Fruit fly (Drosophila melanogaster): Measurements from ENCODE around the gene CG3862.

Gene CG3862

dm6 chr2L:865851-866250 is 40.2 kb upstream of the CG3862 start (continued):
- TF ChIP-seq Lpt (GFP tag; optimal IDR thresholded peaks at IDR 0.05) (peak; percentile 95), CG8632 (GFP tag; optimal IDR thresholded peaks at IDR 0.05) (peak; percentile 96), dsx (GFP tag; optimal IDR thresholded peaks at IDR 0.05; ENCODE audit: poor library complexity, severe bottlenecking) (peak; percentile 92), CG11902 (GFP tag; optimal IDR thresholded peaks at IDR 0.05) (peak; percentile 97), CG11762 (GFP tag; optimal IDR thresholded peaks at IDR 0.05; ENCODE audit: insufficient read depth) (peak; percentile 94), CG6808 (GFP tag; optimal IDR thresholded peaks at IDR 0.05) (peak; percentile 92), CG8319 (GFP tag; optimal IDR thresholded peaks at IDR 0.05) (peak; percentile 97), Ets21C (GFP tag; optimal IDR thresholded peaks at IDR 0.05) (peak; percentile 94), Eip75B (GFP tag; optimal IDR thresholded peaks at IDR 0.05) (peak; percentile 98), pdm3 (GFP tag; optimal IDR thresholded peaks at IDR 0.05) (peak; percentile 98), CG4318 (GFP tag; optimal IDR thresholded peaks at IDR 0.05) (peak; percentile 95), CG1621 (tag; optimal IDR thresholded peaks at IDR 0.05) (peak; percentile 94), vri (GFP tag; optimal IDR thresholded peaks at IDR 0.05) (peak; percentile 97), Smox (GFP tag; optimal IDR thresholded peaks at IDR 0.05) (peak; percentile 96), Sox102F (GFP tag; optimal IDR thresholded peaks at IDR 0.05) (peak; percentile 96), CG6854 (GFP tag; optimal IDR thresholded peaks at IDR 0.05) (peak; percentile 88), fkh (GFP tag; optimal IDR thresholded peaks at IDR 0.05) (peak; percentile 83), CG15336 (GFP tag; IDR thresholded peaks at IDR 0.05) (peak; percentile 98), CG9139 (GFP tag; optimal IDR thresholded peaks at IDR 0.05) (peak; percentile 88)

dm6 chr2L:859897-860296 is 34.2 kb upstream of the CG3862 start, which contains the start of gene CG13950:
CG13950 (plus strand) TSS chr2L:860197.
- TF ChIP-seq CG32006 (GFP tag; optimal IDR thresholded peaks at IDR 0.05) (no peak), esn (GFP tag; optimal IDR thresholded peaks at IDR 0.05) (no peak), dac (GFP tag; optimal IDR thresholded peaks at IDR 0.05) (no peak)

dm6 chr2L:857897-858517 is 32.3 kb upstream of the CG3862 start:
- no peak for TF ChIP-seq Hr38 (GFP tag; optimal IDR thresholded peaks at IDR 0.05)
- TF ChIP-seq CG11902 (GFP tag; optimal IDR thresholded peaks at IDR 0.05): no peak
- no peak for TF ChIP-seq CG8119 (GFP tag; IDR thresholded peaks at IDR 0.05)
- TF ChIP-seq CG15336 (GFP tag; IDR thresholded peaks at IDR 0.05): no peak
- no peak for TF ChIP-seq fd59A (GFP tag; optimal IDR thresholded peaks at IDR 0.05)
- TF ChIP-seq net (GFP tag; optimal IDR thresholded peaks at IDR 0.05): no peak
- TF ChIP-seq CG11294 (GFP tag; IDR thresholded peaks at IDR 0.05): no peak
- peak; percentile 43 for TF ChIP-seq CG31627 (GFP tag; optimal IDR thresholded peaks at IDR 0.05)
- TF ChIP-seq Met (GFP tag; optimal IDR thresholded peaks at IDR 0.05): peak; percentile 7
- no peak for TF ChIP-seq achi (GFP tag; optimal IDR thresholded peaks at IDR 0.05)
- peak; percentile 38 for TF ChIP-seq Eip78C (GFP tag)
- TF ChIP-seq vri (GFP tag; optimal IDR thresholded peaks at IDR 0.05): peak; percentile 45
- no peak for TF ChIP-seq fkh (GFP tag; optimal IDR thresholded peaks at IDR 0.05)
- TF ChIP-seq CG8632 (GFP tag; optimal IDR thresholded peaks at IDR 0.05): no peak
- TF ChIP-seq CG6276 (GFP tag; optimal IDR thresholded peaks at IDR 0.05): no peak
- no peak for TF ChIP-seq dac (GFP tag; optimal IDR thresholded peaks at IDR 0.05)
- TF ChIP-seq Lpt (GFP tag; optimal IDR thresholded peaks at IDR 0.05): no peak
- no peak for TF ChIP-seq CG11762 (GFP tag; optimal IDR thresholded peaks at IDR 0.05; ENCODE audit: insufficient read depth)
- peak; percentile 14 for TF ChIP-seq CG7368 (GFP tag; optimal IDR thresholded peaks at IDR 0.05)
- peak; percentile 13 for TF ChIP-seq CG10631 (GFP tag; optimal IDR thresholded peaks at IDR 0.05)
- no peak for TF ChIP-seq Ets96B (tag; optimal IDR thresholded peaks at IDR 0.05)
- no peak for TF ChIP-seq Hr4 (GFP tag; optimal IDR thresholded peaks at IDR 0.05)
- peak; percentile 56 for TF ChIP-seq OdsH (GFP tag; optimal IDR thresholded peaks at IDR 0.05)
- no peak for TF ChIP-seq CG1621 (tag; optimal IDR thresholded peaks at IDR 0.05)
- no peak for TF ChIP-seq CG32006 (GFP tag; optimal IDR thresholded peaks at IDR 0.05)
- TF ChIP-seq Sox14 (GFP tag; optimal IDR thresholded peaks at IDR 0.05): peak; percentile 24
- TF ChIP-seq CG6854 (GFP tag; optimal IDR thresholded peaks at IDR 0.05): no peak
- no peak for TF ChIP-seq salr (GFP tag; optimal IDR thresholded peaks at IDR 0.05)
- TF ChIP-seq lz (GFP tag; optimal IDR thresholded peaks at IDR 0.05): no peak
- TF ChIP-seq cyc (GFP tag; optimal IDR thresholded peaks at IDR 0.05): no peak
- TF ChIP-seq Ets21C (GFP tag; optimal IDR thresholded peaks at IDR 0.05): no peak
- TF ChIP-seq CG3919 (GFP tag; optimal IDR thresholded peaks at IDR 0.05): peak; percentile 11
- no peak for TF ChIP-seq topi (GFP tag; optimal IDR thresholded peaks at IDR 0.05)
- TF ChIP-seq Eip93F (GFP tag; optimal IDR thresholded peaks at IDR 0.05): no peak
- TF ChIP-seq eg (GFP tag; IDR thresholded peaks at IDR 0.05): 0 out of 3 replicates have a peak, but pooled peaks have one; percentile 34
- TF ChIP-seq CG9139 (GFP tag; optimal IDR thresholded peaks at IDR 0.05): no peak
- no peak for TF ChIP-seq Smox (GFP tag; optimal IDR thresholded peaks at IDR 0.05)
- no peak for TF ChIP-seq CG4318 (GFP tag; optimal IDR thresholded peaks at IDR 0.05)

Data from whole organism, prepupa.